Fruit fly (Drosophila melanogaster) whole organism, embryonic: ENCODE results near the gene Pkg21D.

Experiments
- BEAF-32 ChIP-seq: fragments of 200-800 bp; sonication (Bioruptor generic); optimal IDR thresholded peaks from 3 replicates; lab custom pipeline; 2017; ENCODE audit warnings: missing biosample characterization, missing genetic modification characterization, mild to moderate bottlenecking, moderate library complexity, missing genetic modification reagents
- CG10147 ChIP-seq: fragments of 200-800 bp; sonication (Bioruptor generic); optimal IDR thresholded peaks from 2 replicates; lab custom pipeline; 2019; ENCODE audit warnings: missing biosample characterization, mild to moderate bottlenecking, missing genetic modification characterization, moderate library complexity
- CG10431 ChIP-seq: fragments of 200-800 bp; sonication (Bioruptor generic); optimal IDR thresholded peaks from 3 replicates; lab custom pipeline; 2018; ENCODE audit warnings: missing biosample characterization, mild to moderate bottlenecking, missing genetic modification characterization
- CG11398 ChIP-seq: fragments of 200-800 bp; sonication (Bioruptor generic); optimal IDR thresholded peaks from 2 replicates; lab custom pipeline; 2016; ENCODE audit warnings: missing biosample characterization, missing genetic modification characterization
- CG11560 ChIP-seq: fragments of 200-800 bp; sonication (Bioruptor generic); IDR thresholded peaks from 3 replicates; pipeline ENCODE4 v1.3.6; 2022; ENCODE audit warnings: missing biosample characterization, missing genetic modification characterization
- CG11695 ChIP-seq: fragments of 200-800 bp; sonication (Bioruptor generic); IDR thresholded peaks from 3 replicates; pipeline ENCODE4 v1.3.6; 2022; ENCODE audit warnings: missing biosample characterization, missing genetic modification characterization
- CG12299 ChIP-seq: fragments of 200-800 bp; sonication (Bioruptor generic); optimal IDR thresholded peaks from 2 replicates; lab custom pipeline; 2018; ENCODE audit warnings: missing biosample characterization, mild to moderate bottlenecking, missing genetic modification characterization
- CG12391 ChIP-seq: fragments of 200-800 bp; sonication (Bioruptor generic); optimal IDR thresholded peaks from 3 replicates; lab custom pipeline; 2018; ENCODE audit warnings: missing biosample characterization, mild to moderate bottlenecking, missing genetic modification characterization, moderate library complexity
- CG12659 ChIP-seq: fragments of 200-800 bp; sonication (Bioruptor generic); optimal IDR thresholded peaks from 3 replicates; lab custom pipeline; 2017; ENCODE audit warnings: mild to moderate bottlenecking, missing biosample characterization, missing genetic modification reagents, missing genetic modification characterization
- CG18011 ChIP-seq: fragments of 200-800 bp; sonication (Bioruptor generic); optimal IDR thresholded peaks from 2 replicates; lab custom pipeline; 2017; ENCODE audit warnings: missing biosample characterization, missing genetic modification characterization, mild to moderate bottlenecking, moderate library complexity, missing genotype
- CG2199 ChIP-seq: fragments of 200-800 bp; sonication (Bioruptor generic); IDR thresholded peaks from 3 replicates; pipeline ENCODE4 v1.3.6; 2022; ENCODE audit warnings: missing biosample characterization, missing genetic modification characterization
- CG34224 ChIP-seq: fragments of 200-800 bp; sonication (Bioruptor generic); IDR thresholded peaks from 3 replicates; pipeline ENCODE4 v1.3.6; 2022; ENCODE audit warnings: missing biosample characterization, missing genetic modification characterization; ENCODE audit not compliant: partially characterized antibody
- CG42726 ChIP-seq: fragments of 200-800 bp; sonication (Bioruptor generic); IDR thresholded peaks from 2 replicates; pipeline ENCODE4 v1.3.6; 2022; ENCODE audit warnings: missing biosample characterization, missing genetic modification characterization; ENCODE audit not compliant: partially characterized antibody
- CG4360 ChIP-seq: fragments of 200-800 bp; sonication (Bioruptor generic); IDR thresholded peaks from 2 replicates; pipeline ENCODE4 v1.3.6; 2022; ENCODE audit warnings: missing biosample characterization, missing genetic modification characterization
- CG6175 ChIP-seq: fragments of 200-800 bp; sonication (Bioruptor generic); IDR thresholded peaks from 3 replicates; pipeline ENCODE4 v1.3.6; 2022; ENCODE audit warnings: missing biosample characterization, missing genetic modification characterization
- CG9817 ChIP-seq: fragments of 200-800 bp; sonication (Bioruptor generic); optimal IDR thresholded peaks from 2 replicates; lab custom pipeline; 2018; ENCODE audit warnings: missing biosample characterization, mild to moderate bottlenecking, missing genetic modification characterization, moderate library complexity
- Dip3 ChIP-seq: fragments of 200-800 bp; sonication (Bioruptor generic); optimal IDR thresholded peaks from 3 replicates; lab custom pipeline; 2016; ENCODE audit warnings: missing biosample characterization, missing genetic modification characterization
- Dll ChIP-seq: fragments of 200-800 bp; sonication (Bioruptor generic); IDR thresholded peaks from 4 replicates; pipeline ENCODE4 v1.3.6; 2022; ENCODE audit warnings: missing biosample characterization, missing genetic modification characterization; ENCODE audit not compliant: partially characterized antibody
- Doc2 ChIP-seq: fragments of 200-800 bp; sonication (Bioruptor generic); IDR thresholded peaks from 2 replicates; pipeline ENCODE4 v1.3.6; 2022; ENCODE audit warnings: missing biosample characterization, missing genetic modification characterization
- Gsc ChIP-seq: fragments of 200-800 bp; sonication (Bioruptor generic); IDR thresholded peaks from 2 replicates; pipeline ENCODE4 v1.3.6; 2022; ENCODE audit warnings: missing biosample characterization, missing genetic modification characterization
- Hr39 ChIP-seq: fragments of >200 bp; optimal IDR thresholded peaks from 2 replicates; lab custom pipeline; 2017
- Hr78 ChIP-seq, 2 experiments: fragments of 200-800 bp in 1 of 2; fragments of >200 bp in 1 of 2; sonication (Bioruptor generic) in 1 of 2; optimal IDR thresholded peaks; 2 replicates each; lab custom pipeline; 2017 to 2019; ENCODE audit warnings: missing biosample characterization in 2 of 2, missing genetic modification characterization in 2 of 2, mild to moderate bottlenecking in 1 of 2, moderate library complexity in 1 of 2
- MESR4 ChIP-seq: fragments of 200-800 bp; sonication (Bioruptor generic); optimal IDR thresholded peaks from 2 replicates; lab custom pipeline; 2018; ENCODE audit warnings: missing biosample characterization, mild to moderate bottlenecking, missing genetic modification characterization, moderate library complexity
- Med ChIP-seq: fragments of 200-800 bp; sonication (Bioruptor generic); peaks from one replicate; lab custom pipeline; 2016; ENCODE audit warnings: missing biosample characterization, missing genetic modification characterization, mild to moderate bottlenecking, inconsistent platforms, moderate library complexity
- NFAT ChIP-seq: fragments of 200-800 bp; sonication (Bioruptor generic); IDR thresholded peaks from 2 replicates; pipeline ENCODE4 v1.3.6; 2022; ENCODE audit warnings: missing biosample characterization, missing genetic modification characterization
- Nf-YC ChIP-seq: fragments of 200-800 bp; optimal IDR thresholded peaks from 3 replicates; lab custom pipeline; 2019; ENCODE audit warnings: missing biosample characterization, mild to moderate bottlenecking, missing genetic modification characterization, moderate library complexity
- NfI ChIP-seq: fragments of 200-800 bp; sonication (Bioruptor generic); optimal IDR thresholded peaks from 3 replicates; lab custom pipeline; 2018; ENCODE audit warnings: missing biosample characterization, mild to moderate bottlenecking, missing genetic modification characterization, moderate library complexity
- PHDP ChIP-seq: fragments of 200-800 bp; sonication (Bioruptor generic); optimal IDR thresholded peaks from 3 replicates; lab custom pipeline; 2018; ENCODE audit warnings: missing biosample characterization, mild to moderate bottlenecking, missing genetic modification characterization, moderate library complexity
- Sry-δ ChIP-seq: fragments of 200-800 bp; sonication (Bioruptor generic); optimal IDR thresholded peaks from 2 replicates; lab custom pipeline; 2016; ENCODE audit warnings: missing biosample characterization, missing genetic modification characterization
- chm ChIP-seq: fragments of 200-800 bp; sonication (Bioruptor generic); IDR thresholded peaks from 2 replicates; pipeline ENCODE4 v1.3.6; 2022; ENCODE audit warnings: missing biosample characterization, missing genetic modification characterization
- crp ChIP-seq, 2 experiments: fragments of 200-800 bp; sonication (Bioruptor generic); optimal IDR thresholded peaks; 2 replicates in 1 of 2; 3 replicates in 1 of 2; lab custom pipeline; 2017; ENCODE audit warnings: missing biosample characterization in 2 of 2, missing genetic modification characterization in 2 of 2, mild to moderate bottlenecking in 1 of 2, moderate library complexity in 1 of 2
- fd3F ChIP-seq: fragments of 200-800 bp; sonication (Bioruptor generic); optimal IDR thresholded peaks from 2 replicates; lab custom pipeline; 2018; ENCODE audit warnings: missing biosample characterization, mild to moderate bottlenecking, missing genetic modification characterization, moderate library complexity
- gem ChIP-seq: fragments of 200-800 bp; sonication (Bioruptor generic); optimal IDR thresholded peaks from 2 replicates; lab custom pipeline; 2019; ENCODE audit warnings: missing biosample characterization, mild to moderate bottlenecking, missing genetic modification characterization, moderate library complexity
- grn ChIP-seq: fragments of 200-800 bp; sonication (Bioruptor generic); optimal IDR thresholded peaks from 3 replicates; lab custom pipeline; 2017; ENCODE audit warnings: missing biosample characterization, missing genetic modification characterization
- gt ChIP-seq: fragments of 200-800 bp; sonication (Bioruptor generic); IDR thresholded peaks from 2 replicates; pipeline ENCODE4 v1.3.6; 2022; ENCODE audit warnings: missing biosample characterization, missing genetic modification characterization
- hkb ChIP-seq, 2 experiments: fragments of 200-800 bp in 1 of 2; fragments of >200 bp in 1 of 2; sonication (Bioruptor generic) in 1 of 2; IDR thresholded peaks in 1 of 2; optimal IDR thresholded peaks in 1 of 2; 2 replicates each; pipeline versions ENCODE4 v1.3.6 to Lab custom; 2017 to 2022; ENCODE audit warnings: missing biosample characterization in 1 of 2, missing genetic modification characterization in 1 of 2
- ind ChIP-seq: fragments of 200-800 bp; sonication (Bioruptor generic); optimal IDR thresholded peaks from 3 replicates; lab custom pipeline; 2016; ENCODE audit warnings: missing biosample characterization, missing genetic modification characterization
- nmo ChIP-seq: fragments of 200-800 bp; sonication (Bioruptor generic); optimal IDR thresholded peaks from 2 replicates; lab custom pipeline; 2018; ENCODE audit warnings: missing biosample characterization, mild to moderate bottlenecking, missing genetic modification characterization, moderate library complexity
- p53 ChIP-seq: fragments of 200-800 bp; sonication (Bioruptor generic); optimal IDR thresholded peaks from 2 replicates; lab custom pipeline; 2016; ENCODE audit warnings: missing biosample characterization, missing genetic modification characterization
- pita ChIP-seq: fragments of 200-800 bp; sonication (Bioruptor generic); optimal IDR thresholded peaks from 2 replicates; lab custom pipeline; 2017; ENCODE audit warnings: missing biosample characterization, mild to moderate bottlenecking, missing genetic modification characterization
- so ChIP-seq: fragments of 200-800 bp; sonication (Bioruptor generic); IDR thresholded peaks from 3 replicates; pipeline ENCODE4 v1.3.6; 2022; ENCODE audit warnings: missing biosample characterization, missing genetic modification characterization
- tin ChIP-seq: fragments of 200-800 bp; sonication (Bioruptor generic); optimal IDR thresholded peaks from 3 replicates; lab custom pipeline; 2016; ENCODE audit warnings: missing biosample characterization, missing genetic modification characterization
- ttk ChIP-seq: fragments of 200-800 bp; sonication (Bioruptor generic); IDR thresholded peaks from 2 replicates; pipeline ENCODE4 v2.1.2; 2022; ENCODE audit warnings: missing biosample characterization, missing genetic modification characterization
- twi ChIP-seq: fragments of 200-800 bp; optimal IDR thresholded peaks from 2 replicates; lab custom pipeline; 2019; ENCODE audit warnings: missing biosample characterization, mild to moderate bottlenecking, missing genetic modification characterization, moderate library complexity
- zfh2 ChIP-seq: fragments of 200-800 bp; sonication (Bioruptor generic); optimal IDR thresholded peaks from 2 replicates; lab custom pipeline; 2016; ENCODE audit warnings: missing biosample characterization, missing genetic modification characterization

The Pkg21D gene

dm6 chr2L:821986-822711 lies 31.6 kb upstream of the Pkg21D start:
- TF ChIP-seq Doc2 (no peak), CG42726 (0 out of 2 replicates have a peak, but pooled peaks have one; percentile 48), Hr78 (GFP tag; optimal IDR thresholded peaks at IDR 0.05; lab: Kevin White, UChicago) (peak in 1 of 2 experiments; percentile 62)

dm6 chr2L:821242-821985 lies 30.8 kb upstream of the Pkg21D start, which contains the start of gene CG3662:
TSS of gene CG3662 (plus strand) at chr2L:821289.
- TF ChIP-seq MESR4 (GFP tag; lab: Kevin White, UChicago) = peak; percentile 97
- TF ChIP-seq gem (tag; lab: Kevin White, UChicago) = no peak
- TF ChIP-seq ind (GFP tag; lab: Kevin White, UChicago) = no peak
- TF ChIP-seq CG12659 (GFP tag; lab: Kevin White, UChicago) = peak; percentile 57
- TF ChIP-seq CG12299 (tag; lab: Kevin White, UChicago) = peak; percentile 29
- TF ChIP-seq CG6175 (GFP tag; lab: Robert Waterston, UW) = no peak
- TF ChIP-seq Nf-YC (tag; lab: Kevin White, UChicago) = peak; percentile 20
- peak; percentile 73 for TF ChIP-seq pita (GFP tag; lab: Kevin White, UChicago)
- TF ChIP-seq Hr39 (lab: Kevin White, UChicago) = no peak
- TF ChIP-seq nmo = peak; percentile 17
- TF ChIP-seq p53 (GFP tag; lab: Kevin White, UChicago) = peak; percentile 11
- TF ChIP-seq CG10431 = no peak
- TF ChIP-seq gt (GFP tag; lab: Robert Waterston, UW) = no peak
- no peak for TF ChIP-seq Gsc
- 0 out of 3 replicates have a peak, but pooled peaks have one; percentile 29 for TF ChIP-seq so (GFP tag; lab: Robert Waterston, UW)
- TF ChIP-seq chm (GFP tag; lab: Robert Waterston, UW) = 0 out of 2 replicates have a peak, but pooled peaks have one; percentile 46
- TF ChIP-seq NfI (GFP tag; lab: Kevin White, UChicago) = peak; percentile 8
- TF ChIP-seq CG11560 (tag; lab: Robert Waterston, UW) = no peak
- peak; percentile 5 for TF ChIP-seq twi (tag; lab: Kevin White, UChicago)
- no peak for TF ChIP-seq crp (GFP tag; optimal IDR thresholded peaks at IDR 0.05; lab: Kevin White, UChicago)
- no peak for TF ChIP-seq ttk (GFP tag; lab: Robert Waterston, UW)
- no peak for TF ChIP-seq CG18011 (GFP tag; lab: Kevin White, UChicago)
- no peak for TF ChIP-seq NFAT (GFP tag; lab: Robert Waterston, UW)
- TF ChIP-seq CG11398 (GFP tag; lab: Kevin White, UChicago) = no peak
- peak; percentile 18 for TF ChIP-seq grn
- TF ChIP-seq BEAF-32 = peak; percentile 52
- peak; percentile 17 for TF ChIP-seq CG12391 (tag; lab: Kevin White, UChicago)
- TF ChIP-seq CG11695 (GFP tag; lab: Robert Waterston, UW) = no peak
- peak; percentile 1 for TF ChIP-seq CG10147
- no peak for TF ChIP-seq hkb (optimal IDR thresholded peaks at IDR 0.05; lab: Kevin White, UChicago)
- no peak; the same call in 1 of the 2 replicates for TF ChIP-seq hkb (GFP tag; IDR thresholded peaks at IDR 0.05; lab: Robert Waterston, UW)
- peak; percentile 88 for TF ChIP-seq Med
- TF ChIP-seq CG4360 (GFP tag; lab: Robert Waterston, UW) = no peak
- TF ChIP-seq tin = no peak
- TF ChIP-seq Sry-δ (GFP tag; lab: Kevin White, UChicago) = peak; percentile 49
- TF ChIP-seq CG34224 (GFP tag; lab: Robert Waterston, UW) = no peak
- no peak for TF ChIP-seq fd3F (GFP tag; lab: Kevin White, UChicago)
- no peak for TF ChIP-seq CG9817 (tag; lab: Kevin White, UChicago)
- TF ChIP-seq Doc2 = no peak
- TF ChIP-seq zfh2 (GFP tag; lab: Kevin White, UChicago) = no peak
- no peak for TF ChIP-seq Dip3
- peak; percentile 3 for TF ChIP-seq PHDP (tag; lab: Kevin White, UChicago)
- TF ChIP-seq CG2199 (GFP tag; lab: Robert Waterston, UW) = no peak
- peak; percentile 49; the same call in 2 of the 4 replicates for TF ChIP-seq Dll (GFP tag; lab: Robert Waterston, UW)
